Fruit fly (Drosophila melanogaster): ENCODE measurements around the gene Nuak.

Nuak gene

dm6 chr3R:10263972-10264536 is at the start of gene Nuak (continued):
- TF ChIP-seq D19A (tag; optimal IDR thresholded peaks at IDR 0.05) (peak; percentile 13), sd (tag; optimal IDR thresholded peaks at IDR 0.05) (peak; percentile 99), Dad (GFP tag; optimal IDR thresholded peaks at IDR 0.05) (peak; percentile 90), Ada2b (GFP tag; IDR thresholded peaks at IDR 0.05) (no peak), ewg (GFP tag; optimal IDR thresholded peaks at IDR 0.05) (peak; percentile 78), Blimp-1 (GFP tag; optimal IDR thresholded peaks at IDR 0.05) (peak; percentile 73), tll (GFP tag; optimal IDR thresholded peaks at IDR 0.05) (peak in 1 of 2 experiments; percentile 46), CG3847 (GFP tag; IDR thresholded peaks at IDR 0.05) (no peak)

dm6 chr3R:10217998-10218397 is 46.1 kb upstream of the Nuak start:
- no peak for TF ChIP-seq Sry-δ (GFP tag; optimal IDR thresholded peaks at IDR 0.05)
- TF ChIP-seq TFAM (GFP tag; optimal IDR thresholded peaks at IDR 0.05) = no peak
- no peak for TF ChIP-seq z (GFP tag; IDR thresholded peaks at IDR 0.05)
- peak; percentile 12 for TF ChIP-seq Hr39 (optimal IDR thresholded peaks at IDR 0.05)
- TF ChIP-seq crc (GFP tag; optimal IDR thresholded peaks at IDR 0.05) = no peak
- TF ChIP-seq CG11456 (GFP tag; IDR thresholded peaks at IDR 0.05) = no peak
- TF ChIP-seq Jarid2 (GFP tag; optimal IDR thresholded peaks at IDR 0.05) = no peak
- TF ChIP-seq CG34376 (GFP tag; optimal IDR thresholded peaks at IDR 0.05) = no peak

DNA sequence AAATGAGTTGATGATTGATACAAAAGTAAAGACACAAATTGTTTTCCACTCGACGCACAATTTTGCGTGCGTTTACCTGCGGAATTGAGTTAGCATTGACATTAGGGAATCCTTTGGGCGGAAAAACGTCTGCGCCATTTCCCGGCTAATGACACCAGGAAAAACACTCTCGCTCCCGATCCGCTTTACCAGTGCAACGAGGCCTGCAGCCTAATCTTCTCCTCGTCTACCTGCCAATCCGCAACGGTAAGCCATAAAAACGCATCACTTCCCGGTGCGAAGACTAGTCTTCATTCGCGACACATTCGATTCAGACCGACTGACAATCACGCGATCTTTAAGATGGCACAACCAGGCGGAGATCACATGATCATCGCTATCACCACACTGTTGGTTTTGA is 41.7 kb upstream of the Nuak start, which contains the start of gene CG12420:
CG12420 (plus strand) TSS at position 283 of the 400 bp plus-strand sequence.
- TF ChIP-seq crc (GFP tag; optimal IDR thresholded peaks at IDR 0.05) (no peak), vfl (GFP tag; optimal IDR thresholded peaks at IDR 0.05) (no peak), CG15479 (GFP tag; optimal IDR thresholded peaks at IDR 0.05) (peak; percentile 85), CG13287 (GFP tag; IDR thresholded peaks at IDR 0.05; ENCODE audit: partially characterized antibody) (no peak), croc (GFP tag; conservative IDR thresholded peaks at IDR 0.05) (no peak), pnt (GFP tag; optimal IDR thresholded peaks at IDR 0.05) (no peak), toy (GFP tag; IDR thresholded peaks at IDR 0.05) (no peak), tll (GFP tag; optimal IDR thresholded peaks at IDR 0.05) (peak in 1 of 2 experiments; percentile 49), ato (GFP tag; IDR thresholded peaks at IDR 0.05; ENCODE audit: partially characterized antibody) (no peak), CG11247 (GFP tag; IDR thresholded peaks at IDR 0.05) (no peak), cad (GFP tag; optimal IDR thresholded peaks at IDR 0.05) (peak; percentile 69), zen (tag; optimal IDR thresholded peaks at IDR 0.05) (peak; percentile 95), jigr1 (GFP tag; IDR thresholded peaks at IDR 0.05) (no peak), Med (GFP tag) (no peak), wek (GFP tag; optimal IDR thresholded peaks at IDR 0.05) (no peak), prd (optimal IDR thresholded peaks at IDR 0.05) (no peak), prd (GFP tag; IDR thresholded peaks at IDR 0.05) (0 out of 3 replicates have a peak, but pooled peaks have one; percentile 30), onecut (GFP tag; IDR thresholded peaks at IDR 0.05) (no peak), Atf3 (GFP tag; optimal IDR thresholded peaks at IDR 0.05) (no peak), CG6683 (GFP tag; optimal IDR thresholded peaks at IDR 0.05) (no peak)

DNA sequence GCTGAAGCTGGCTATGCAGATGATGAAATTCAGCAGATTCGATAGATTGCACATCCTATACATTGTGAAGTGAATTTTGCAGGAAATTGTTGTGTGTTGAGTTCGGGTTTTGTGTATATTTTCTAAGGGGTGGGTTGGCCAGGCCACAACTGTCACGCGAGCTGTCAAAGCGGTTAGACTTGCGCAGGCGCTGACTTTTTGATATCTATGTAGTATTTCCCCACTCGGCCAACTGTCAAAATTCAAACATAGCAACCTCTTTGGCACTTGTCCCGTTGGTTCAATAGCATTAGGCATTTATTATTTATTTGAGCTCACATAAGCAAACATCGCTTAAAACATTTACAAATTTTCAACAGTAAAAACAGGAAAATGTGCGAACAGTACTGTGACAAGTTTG is 39.5 kb upstream of the Nuak start, which contains the start of the genes CG12817 and CG34107:
CG12817 (minus strand) TSS at position 132 of the 400 bp plus-strand sequence.
CG34107 (plus strand) TSS at position 316 of the 400 bp plus-strand sequence.
- TF ChIP-seq ewg (GFP tag; optimal IDR thresholded peaks at IDR 0.05) (peak; percentile 89), pzg (GFP tag; optimal IDR thresholded peaks at IDR 0.05) (peak; percentile 8), nau (GFP tag; optimal IDR thresholded peaks at IDR 0.05) (no peak), CG9609 (GFP tag; optimal IDR thresholded peaks at IDR 0.05) (no peak), dysf (GFP tag; IDR thresholded peaks at IDR 0.05) (no peak), Oli (tag; optimal IDR thresholded peaks at IDR 0.05) (no peak), E2f2 (GFP tag; IDR thresholded peaks at IDR 0.05) (no peak)

Measured in whole organism, embryonic.